Fruit fly (Drosophila melanogaster) whole organism, prepupa: ENCODE measurements around the gene CG7601.
A peak's percentile ranks its signal among the peaks of the same experiment; 100 is the strongest.

ENCODE experiments used
- CG10631 ChIP-seq: fragments of 200-800 bp; sonication (Bioruptor generic); optimal IDR thresholded peaks from 2 replicates; lab custom pipeline; 2016; ENCODE audit warnings: missing biosample characterization, missing genetic modification characterization
- CG10669 ChIP-seq: fragments of 200-800 bp; sonication (Bioruptor generic); optimal IDR thresholded peaks from 3 replicates; lab custom pipeline; 2018; ENCODE audit warnings: missing biosample characterization, mild to moderate bottlenecking, missing genetic modification characterization, moderate library complexity
- CG11294 ChIP-seq: fragments of 200-800 bp; sonication (Bioruptor generic); IDR thresholded peaks from 2 replicates; pipeline ENCODE4 v1.3.6; 2022; ENCODE audit warnings: missing biosample characterization, missing genetic modification characterization
- CG11762 ChIP-seq: fragments of 200-800 bp; sonication (Bioruptor generic); optimal IDR thresholded peaks from 3 replicates; lab custom pipeline; 2016; ENCODE audit warnings: missing biosample characterization, missing genetic modification characterization; ENCODE audit not compliant: insufficient read depth
- CG11902 ChIP-seq: fragments of 200-800 bp; sonication (Bioruptor generic); optimal IDR thresholded peaks from 3 replicates; lab custom pipeline; 2016; ENCODE audit warnings: missing biosample characterization, missing genetic modification characterization
- CG16779 ChIP-seq: fragments of 200-800 bp; sonication (Bioruptor generic); optimal IDR thresholded peaks from 3 replicates; lab custom pipeline; 2017; ENCODE audit warnings: missing biosample characterization, mild to moderate bottlenecking, missing genetic modification characterization
- CG3032 ChIP-seq: fragments of 200-800 bp; optimal IDR thresholded peaks from 2 replicates; lab custom pipeline; 2019; ENCODE audit warnings: missing biosample characterization, mild to moderate bottlenecking, missing genetic modification characterization, moderate library complexity
- CG31627 ChIP-seq: fragments of 200-800 bp; sonication (Bioruptor generic); optimal IDR thresholded peaks from 3 replicates; lab custom pipeline; 2016; ENCODE audit warnings: missing biosample characterization, missing genetic modification characterization
- CG34406 ChIP-seq: fragments of 200-800 bp; sonication (Bioruptor generic); optimal IDR thresholded peaks from 3 replicates; lab custom pipeline; 2016; ENCODE audit warnings: missing biosample characterization, missing genetic modification characterization
- CG3919 ChIP-seq: fragments of 200-800 bp; sonication (Bioruptor generic); optimal IDR thresholded peaks from 3 replicates; lab custom pipeline; 2016; ENCODE audit warnings: missing biosample characterization, missing genetic modification characterization
- CG4318 ChIP-seq: fragments of 200-800 bp; sonication (Bioruptor generic); optimal IDR thresholded peaks from 3 replicates; lab custom pipeline; 2017; ENCODE audit warnings: missing biosample characterization, mild to moderate bottlenecking, missing genetic modification characterization
- CG6163 ChIP-seq: fragments of 200-800 bp; sonication (Bioruptor generic); IDR thresholded peaks from 3 replicates; pipeline ENCODE4 v1.3.6; 2022; ENCODE audit warnings: missing biosample characterization, missing genetic modification characterization
- CG6276 ChIP-seq: fragments of 200-800 bp; sonication (Bioruptor generic); optimal IDR thresholded peaks from 2 replicates; lab custom pipeline; 2017; ENCODE audit warnings: missing biosample characterization, mild to moderate bottlenecking, missing genetic modification characterization
- CG6792 ChIP-seq: fragments of 200-800 bp; sonication (Bioruptor generic); optimal IDR thresholded peaks from 3 replicates; lab custom pipeline; 2016; ENCODE audit warnings: missing biosample characterization, missing genetic modification characterization
- CG6808 ChIP-seq: fragments of 200-800 bp; sonication (Bioruptor generic); optimal IDR thresholded peaks from 3 replicates; lab custom pipeline; 2017; ENCODE audit warnings: missing biosample characterization, missing genetic modification characterization, mild to moderate bottlenecking, moderate library complexity, missing genetic modification reagents
- CG6854 ChIP-seq: fragments of 200-800 bp; sonication (Bioruptor generic); optimal IDR thresholded peaks from 2 replicates; lab custom pipeline; 2017; ENCODE audit warnings: missing biosample characterization, mild to moderate bottlenecking, missing genetic modification characterization
- CG8119 ChIP-seq: fragments of 200-800 bp; sonication (Bioruptor generic); IDR thresholded peaks from 3 replicates; pipeline ENCODE4 v1.3.6; 2022; ENCODE audit warnings: missing biosample characterization, missing genetic modification characterization
- CG8632 ChIP-seq: fragments of 200-800 bp; sonication (Bioruptor generic); optimal IDR thresholded peaks from 3 replicates; lab custom pipeline; 2016; ENCODE audit warnings: missing biosample characterization, missing genetic modification characterization
- CG9139 ChIP-seq: fragments of 200-800 bp; sonication (Bioruptor generic); optimal IDR thresholded peaks from 3 replicates; lab custom pipeline; 2017; ENCODE audit warnings: missing biosample characterization, mild to moderate bottlenecking, missing genetic modification characterization
- Eip78C ChIP-seq: fragments of 200-800 bp; sonication (Bioruptor generic); peaks from one replicate; lab custom pipeline; 2016; ENCODE audit warnings: missing biosample characterization, missing genetic modification characterization
- Eip93F ChIP-seq: fragments of 200-800 bp; sonication (Bioruptor generic); optimal IDR thresholded peaks from 2 replicates; lab custom pipeline; 2016; ENCODE audit warnings: missing biosample characterization, mild to moderate bottlenecking, missing genetic modification characterization
- Ets96B ChIP-seq: fragments of 200-800 bp; optimal IDR thresholded peaks from 2 replicates; lab custom pipeline; 2019; ENCODE audit warnings: missing biosample characterization, mild to moderate bottlenecking, missing genetic modification characterization, moderate library complexity
- Gug ChIP-seq: fragments of 200-800 bp; sonication (Bioruptor generic); IDR thresholded peaks from 2 replicates; pipeline ENCODE4 v1.3.6; 2022; ENCODE audit warnings: missing biosample characterization, missing genetic modification characterization
- Hr4 ChIP-seq: fragments of 200-800 bp; sonication (Bioruptor generic); optimal IDR thresholded peaks from 3 replicates; lab custom pipeline; 2016; ENCODE audit warnings: missing biosample characterization, missing genetic modification characterization
- Lpt ChIP-seq: fragments of 200-800 bp; sonication (Bioruptor generic); optimal IDR thresholded peaks from 3 replicates; lab custom pipeline; 2016; ENCODE audit warnings: missing biosample characterization, missing genetic modification characterization
- Met ChIP-seq: fragments of 200-800 bp; sonication (Bioruptor generic); optimal IDR thresholded peaks from 3 replicates; lab custom pipeline; 2016; ENCODE audit warnings: missing biosample characterization, missing genetic modification characterization
- OdsH ChIP-seq: fragments of 200-800 bp; sonication (Bioruptor generic); optimal IDR thresholded peaks from 3 replicates; lab custom pipeline; 2016; ENCODE audit warnings: missing biosample characterization, missing genetic modification characterization
- Smox ChIP-seq: fragments of 200-800 bp; sonication (Bioruptor generic); optimal IDR thresholded peaks from 3 replicates; lab custom pipeline; 2016; ENCODE audit warnings: missing biosample characterization, missing genetic modification characterization
- Sox102F ChIP-seq: fragments of 200-800 bp; sonication (Bioruptor generic); optimal IDR thresholded peaks from 2 replicates; lab custom pipeline; 2016; ENCODE audit warnings: missing biosample characterization, mild to moderate bottlenecking, missing genetic modification characterization
- Sox14 ChIP-seq: fragments of 200-800 bp; sonication (Bioruptor generic); optimal IDR thresholded peaks from 3 replicates; lab custom pipeline; 2016; ENCODE audit warnings: missing biosample characterization, missing genetic modification characterization
- Sox15 ChIP-seq: fragments of 200-800 bp; sonication (Bioruptor generic); optimal IDR thresholded peaks from 3 replicates; lab custom pipeline; 2016; ENCODE audit warnings: missing biosample characterization, missing genetic modification characterization
- achi ChIP-seq: fragments of 200-800 bp; sonication (Bioruptor generic); optimal IDR thresholded peaks from 3 replicates; lab custom pipeline; 2016; ENCODE audit warnings: missing biosample characterization, missing genetic modification characterization
- acj6 ChIP-seq: fragments of 200-800 bp; sonication (Bioruptor generic); optimal IDR thresholded peaks from 3 replicates; lab custom pipeline; 2016; ENCODE audit warnings: missing biosample characterization, missing genetic modification characterization
- cyc ChIP-seq: fragments of 200-800 bp; sonication (Bioruptor generic); optimal IDR thresholded peaks from 3 replicates; lab custom pipeline; 2016; ENCODE audit warnings: missing biosample characterization, missing genetic modification characterization
- dsx ChIP-seq: fragments of 200-800 bp; optimal IDR thresholded peaks from 3 replicates; lab custom pipeline; 2019; ENCODE audit warnings: missing biosample characterization, mild to moderate bottlenecking, missing genetic modification characterization, moderate library complexity; ENCODE audit not compliant: poor library complexity, severe bottlenecking
- eg ChIP-seq: fragments of 200-800 bp; sonication (Bioruptor generic); IDR thresholded peaks from 3 replicates; pipeline ENCODE4 v1.3.6; 2022; ENCODE audit warnings: missing biosample characterization, missing genetic modification characterization
- esn ChIP-seq: fragments of 200-800 bp; sonication (Bioruptor generic); optimal IDR thresholded peaks from 2 replicates; lab custom pipeline; 2016; ENCODE audit warnings: missing biosample characterization, mild to moderate bottlenecking, missing genetic modification characterization, moderate library complexity
- fd59A ChIP-seq: fragments of 200-800 bp; sonication (Bioruptor generic); optimal IDR thresholded peaks from 2 replicates; lab custom pipeline; 2017; ENCODE audit warnings: missing biosample characterization, mild to moderate bottlenecking, missing genetic modification characterization, missing genetic modification reagents
- fd85E ChIP-seq: fragments of 200-800 bp; sonication (Bioruptor generic); optimal IDR thresholded peaks from 3 replicates; lab custom pipeline; 2016; ENCODE audit warnings: missing biosample characterization, missing genetic modification characterization
- fkh ChIP-seq: fragments of 200-800 bp; sonication (Bioruptor generic); optimal IDR thresholded peaks from 3 replicates; lab custom pipeline; 2017; ENCODE audit warnings: missing biosample characterization, mild to moderate bottlenecking, missing genetic modification characterization, moderate library complexity
- net ChIP-seq: fragments of 200-800 bp; sonication (Bioruptor generic); optimal IDR thresholded peaks from 3 replicates; lab custom pipeline; 2016; ENCODE audit warnings: missing biosample characterization, missing genetic modification characterization
- pdm3 ChIP-seq: fragments of 200-800 bp; sonication (Bioruptor generic); optimal IDR thresholded peaks from 3 replicates; lab custom pipeline; 2016; ENCODE audit warnings: missing biosample characterization, missing genetic modification characterization
- ss ChIP-seq, 2 experiments: fragments of 200-800 bp; sonication (Bioruptor generic); optimal IDR thresholded peaks; 2 replicates in 1 of 2; 3 replicates in 1 of 2; lab custom pipeline; 2017 to 2018; ENCODE audit warnings: mild to moderate bottlenecking in 2 of 2, missing biosample characterization in 2 of 2, missing genetic modification characterization in 2 of 2, moderate library complexity in 1 of 2
- svp ChIP-seq: fragments of 200-800 bp; sonication (Bioruptor generic); peaks from one replicate; lab custom pipeline; 2016; ENCODE audit warnings: missing biosample characterization, missing genetic modification characterization
- topi ChIP-seq: fragments of 200-800 bp; sonication (Bioruptor generic); optimal IDR thresholded peaks from 3 replicates; lab custom pipeline; 2016; ENCODE audit warnings: missing biosample characterization, missing genetic modification characterization

Gene CG7601

dm6 chr3R:29736678-29737093 lies at the start of gene CG7601, which contains the start of gene CIA30 (continued):
- TF ChIP-seq Gug (GFP tag; lab: Robert Waterston, UW) (peak; percentile 100), Sox102F (GFP tag; lab: Kevin White, UChicago) (peak; percentile 98), fkh (no peak), CG11902 (GFP tag; lab: Kevin White, UChicago) (peak; percentile 100), achi (peak; percentile 98), CG3919 (GFP tag; lab: Kevin White, UChicago) (peak; percentile 99), acj6 (peak; percentile 99), CG6163 (GFP tag; lab: Robert Waterston, UW) (peak; percentile 100)

dm6 chr3R:29785242-29785641 lies 48.7 kb upstream of the CG7601 start:
- TF ChIP-seq CG3032 (tag; lab: Kevin White, UChicago) (no peak), CG10631 (no peak), CG11902 (GFP tag; lab: Kevin White, UChicago) (no peak), CG9139 (GFP tag; lab: Kevin White, UChicago) (no peak), CG34406 (GFP tag; lab: Kevin White, UChicago) (no peak), Eip78C (GFP tag; lab: Kevin White, UChicago) (no peak)
- TF ChIP-seq, all 60 proteins: peak for 0

dm6 chr3R:29783210-29783609 lies 46.7 kb upstream of the CG7601 start:
- TF ChIP-seq CG4318 (GFP tag; lab: Kevin White, UChicago), result no peak
- TF ChIP-seq svp (GFP tag; lab: Kevin White, UChicago), result peak; percentile 53

dm6 chr3R:29782367-29782766 lies 45.8 kb upstream of the CG7601 start:
- no peak for TF ChIP-seq CG6792 (GFP tag; lab: Kevin White, UChicago)
- no peak for TF ChIP-seq cyc
- no peak for TF ChIP-seq fd59A (GFP tag; lab: Kevin White, UChicago)
- no peak for TF ChIP-seq CG11294 (GFP tag; lab: Robert Waterston, UW)
- peak; percentile 6 for TF ChIP-seq Sox102F (GFP tag; lab: Kevin White, UChicago)
- no peak for TF ChIP-seq achi
- TF ChIP-seq pdm3 (GFP tag; lab: Kevin White, UChicago), result no peak
- TF ChIP-seq Eip93F, result peak; percentile 60
- peak; percentile 51 to 68 for TF ChIP-seq ss (GFP tag; optimal IDR thresholded peaks at IDR 0.05; lab: Kevin White, UChicago)
- peak; percentile 82 for TF ChIP-seq fkh
- peak; percentile 63 for TF ChIP-seq CG9139 (GFP tag; lab: Kevin White, UChicago)
- peak; percentile 25 for TF ChIP-seq Lpt (GFP tag; lab: Kevin White, UChicago)
- TF ChIP-seq CG31627 (GFP tag; lab: Kevin White, UChicago), result no peak
- TF ChIP-seq eg, result peak; percentile 44; the same call in 1 of the 3 replicates
- peak; percentile 48 for TF ChIP-seq net (GFP tag; lab: Kevin White, UChicago)
- peak; percentile 14 for TF ChIP-seq CG10669 (GFP tag; lab: Kevin White, UChicago)
- TF ChIP-seq CG6808 (GFP tag; lab: Kevin White, UChicago), result peak; percentile 45
- no peak for TF ChIP-seq CG11762 (GFP tag; lab: Kevin White, UChicago)
- TF ChIP-seq dsx (GFP tag; lab: Kevin White, UChicago), result peak; percentile 54
- TF ChIP-seq OdsH, result no peak
- peak; percentile 12 for TF ChIP-seq CG6276 (GFP tag; lab: Kevin White, UChicago)
- TF ChIP-seq Hr4 (GFP tag; lab: Kevin White, UChicago), result no peak
- no peak for TF ChIP-seq acj6
- TF ChIP-seq CG6854, result peak; percentile 79
- no peak for TF ChIP-seq CG11902 (GFP tag; lab: Kevin White, UChicago)
- peak; percentile 65; the same call in 2 of the 3 replicates for TF ChIP-seq CG6163 (GFP tag; lab: Robert Waterston, UW)
- peak; percentile 46; the same call in 1 of the 3 replicates for TF ChIP-seq CG8119 (GFP tag; lab: Robert Waterston, UW)
- peak; percentile 45 for TF ChIP-seq CG16779 (tag; lab: Kevin White, UChicago)
- TF ChIP-seq Met (GFP tag; lab: Kevin White, UChicago), result peak; percentile 0
- no peak for TF ChIP-seq Smox (GFP tag; lab: Kevin White, UChicago)
- no peak for TF ChIP-seq Sox15 (GFP tag; lab: Kevin White, UChicago)
- TF ChIP-seq CG8632 (GFP tag; lab: Kevin White, UChicago), result no peak
- TF ChIP-seq Eip78C (GFP tag; lab: Kevin White, UChicago), result peak; percentile 83
- no peak for TF ChIP-seq fd85E (GFP tag; lab: Kevin White, UChicago)
- TF ChIP-seq Ets96B (tag; lab: Kevin White, UChicago), result peak; percentile 2
- peak; percentile 34 for TF ChIP-seq esn (GFP tag; lab: Kevin White, UChicago)
- TF ChIP-seq Sox14, result no peak
- TF ChIP-seq CG4318 (GFP tag; lab: Kevin White, UChicago), result no peak
- peak; percentile 26 for TF ChIP-seq topi (GFP tag; lab: Kevin White, UChicago)
